Worm (Caenorhabditis elegans): Measurements from ENCODE around the gene C30G12.2.

DNA sequence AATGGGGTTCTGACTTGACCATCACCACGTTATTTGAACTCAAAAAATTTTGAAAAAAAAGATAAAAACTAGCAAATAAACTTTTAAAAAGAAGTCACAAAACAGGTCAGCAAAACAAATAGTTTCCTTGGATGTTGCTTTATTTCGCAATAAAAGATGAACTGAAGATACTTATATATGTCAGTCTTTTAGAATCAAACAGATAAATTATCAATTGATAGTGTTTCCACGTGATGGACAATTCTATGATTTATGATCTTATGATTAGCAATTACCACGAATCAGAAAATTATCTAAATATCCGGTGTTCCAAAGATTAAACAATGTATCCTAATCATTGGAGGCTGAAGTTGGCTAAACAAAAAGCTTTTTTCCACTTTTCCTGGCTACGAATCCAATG, 2.5 kb upstream of the C30G12.2 start:
- TF ChIP-seq lin-39 (tag; optimal IDR thresholded peaks at IDR 0.05) (no peak), mdl-1 (tag; optimal IDR thresholded peaks at IDR 0.05) (no peak), ceh-82 (tag; optimal IDR thresholded peaks at IDR 0.05) (no peak), hmg-11 (tag; optimal IDR thresholded peaks at IDR 0.05) (no peak), daf-12 (tag; optimal IDR thresholded peaks at IDR 0.05) (no peak), nhr-11 (tag; optimal IDR thresholded peaks at IDR 0.05) (no peak)
